Fruit fly (Drosophila melanogaster): ENCODE measurements around the gene rudhira.

DNA sequence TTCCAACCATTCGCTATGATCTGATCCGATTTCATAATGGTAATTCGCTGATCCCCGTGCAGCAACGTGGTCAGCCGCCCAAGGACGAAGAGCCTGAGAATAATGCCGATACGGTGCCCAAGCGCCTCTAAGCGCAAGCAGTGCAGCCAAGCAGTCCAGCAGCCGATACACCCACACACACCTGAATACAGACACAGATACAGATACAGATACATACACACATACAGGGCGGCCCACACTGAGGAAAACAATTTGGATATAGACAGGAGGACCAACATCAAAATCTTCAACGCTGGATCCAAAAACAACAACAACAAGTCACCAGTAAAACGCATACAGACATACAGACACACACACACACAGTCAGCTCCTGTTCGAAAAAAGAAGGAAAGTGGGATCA lies 16.8 kb upstream of the rudhira start:
- TF ChIP-seq bab1 (GFP tag; optimal IDR thresholded peaks at IDR 0.05) = no peak
- no peak for TF ChIP-seq CG1620 (GFP tag; optimal IDR thresholded peaks at IDR 0.05)
- no peak for TF ChIP-seq Clk (GFP tag; optimal IDR thresholded peaks at IDR 0.05)
- no peak for TF ChIP-seq pad (GFP tag; optimal IDR thresholded peaks at IDR 0.05)
- no peak for TF ChIP-seq Hr96 (GFP tag; optimal IDR thresholded peaks at IDR 0.05)
- TF ChIP-seq kay (GFP tag; ENCODE audit: borderline replicate concordance) = no peak
- no peak for TF ChIP-seq CG7101 (tag; optimal IDR thresholded peaks at IDR 0.05)
- TF ChIP-seq CG7045 (GFP tag; optimal IDR thresholded peaks at IDR 0.05) = no peak
